Worm (Caenorhabditis elegans) whole organism, L1 larva: ENCODE results near the gene srh-251.

Source experiments
- aha-1 ChIP-seq: fragments of 150-350 bp; optimal IDR thresholded peaks from 2 replicates; lab custom pipeline; 2014; ENCODE audit warnings: missing biosample characterization, missing genetic modification characterization
- blmp-1 ChIP-seq: fragments of 150-350 bp; optimal IDR thresholded peaks from 2 replicates; lab custom pipeline; 2014; ENCODE audit warnings: missing biosample characterization, missing genetic modification characterization
- ceh-8 ChIP-seq: fragments of 200-800 bp; sonication (Bioruptor generic); optimal IDR thresholded peaks from 2 replicates; lab custom pipeline; 2018; ENCODE audit warnings: mild to moderate bottlenecking, missing genetic modification characterization, moderate library complexity, missing compliant biosample characterization
- ceh-88 ChIP-seq: fragments of 200-800 bp; sonication (Bioruptor generic); IDR thresholded peaks from 2 replicates; pipeline ENCODE4 v1.3.6; 2022; ENCODE audit warnings: missing genetic modification characterization, missing compliant biosample characterization
- ets-5 ChIP-seq: fragments of 200-800 bp; sonication (Bioruptor generic); IDR thresholded peaks from 2 replicates; pipeline ENCODE4 v1.3.6; 2022; ENCODE audit warnings: missing genetic modification characterization, missing compliant biosample characterization
- fkh-10 ChIP-seq: sonication (generic microtip); optimal IDR thresholded peaks from 2 replicates; lab custom pipeline; 2017; ENCODE audit warnings: missing biosample characterization, missing genetic modification reagents, missing genetic modification characterization
- fkh-4 ChIP-seq: sonication (generic microtip); optimal IDR thresholded peaks from 2 replicates; lab custom pipeline; 2016; ENCODE audit warnings: missing compliant biosample characterization, missing genetic modification characterization, borderline replicate concordance
- irx-1 ChIP-seq: sonication (generic microtip); optimal IDR thresholded peaks from 2 replicates; lab custom pipeline; 2016; ENCODE audit warnings: missing genetic modification characterization, missing compliant biosample characterization
- lin-35 ChIP-seq, 2 experiments: fragments of 150-350 bp; optimal IDR thresholded peaks; 2 replicates each; lab custom pipeline; 2014; ENCODE audit warnings: missing biosample characterization in 2 of 2, missing genetic modification characterization in 2 of 2, missing genetic modification reagents in 2 of 2
- mep-1 ChIP-seq: fragments of 150-350 bp; optimal IDR thresholded peaks from 2 replicates; lab custom pipeline; 2014; ENCODE audit warnings: missing biosample characterization, missing genetic modification characterization
- nhr-20 ChIP-seq: sonication (generic microtip); optimal IDR thresholded peaks from 2 replicates; lab custom pipeline; 2016; ENCODE audit warnings: mild to moderate bottlenecking, missing genetic modification characterization, missing compliant biosample characterization
- nhr-47 ChIP-seq: sonication (generic microtip); optimal IDR thresholded peaks from 2 replicates; lab custom pipeline; 2016; ENCODE audit warnings: mild to moderate bottlenecking, missing genetic modification characterization, moderate library complexity, missing compliant biosample characterization
- pax-3 ChIP-seq: fragments of 200-800 bp; sonication (Bioruptor generic); optimal IDR thresholded peaks from 2 replicates; lab custom pipeline; 2018; ENCODE audit warnings: mild to moderate bottlenecking, missing genetic modification characterization, moderate library complexity, missing compliant biosample characterization
- swsn-7 ChIP-seq: sonication (generic microtip); optimal IDR thresholded peaks from 2 replicates; lab custom pipeline; 2016; ENCODE audit warnings: missing genetic modification characterization, missing compliant biosample characterization
- unc-30 ChIP-seq: sonication (generic microtip); optimal IDR thresholded peaks from 2 replicates; lab custom pipeline; 2017; ENCODE audit warnings: missing biosample characterization, missing genetic modification characterization
- xbp-1 ChIP-seq: sonication (generic microtip); optimal IDR thresholded peaks from 2 replicates; lab custom pipeline; 2016; ENCODE audit warnings: missing genetic modification characterization, missing compliant biosample characterization

srh-251 gene

DNA sequence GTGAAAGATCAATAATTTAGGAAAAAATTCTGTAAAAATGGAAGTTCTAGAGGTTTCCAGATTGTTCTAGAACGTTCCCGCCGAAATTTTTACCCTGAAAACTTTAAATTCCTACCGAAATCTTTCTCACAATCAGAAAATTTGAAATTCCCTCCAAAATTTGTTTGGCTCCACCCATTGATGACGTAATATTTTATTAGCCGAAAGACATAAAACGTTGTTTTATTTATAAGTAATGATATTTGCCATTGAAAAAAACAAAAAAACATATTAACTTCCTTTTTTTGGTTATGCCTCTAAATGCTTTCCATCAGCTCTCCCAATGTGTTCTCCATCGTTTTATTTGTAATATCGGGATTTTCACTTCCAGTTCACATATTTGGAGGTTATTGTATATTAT, 49.4 kb downstream of the srh-251 start, which contains the start of gene srh-295:
Gene srh-295, plus strand, starts transcription at position 301 of the 400 bp plus-strand sequence.
- TF ChIP-seq ceh-88 (GFP tag; lab: Robert Waterston, UW) (no peak), xbp-1 (no peak), lin-35 (GFP tag; optimal IDR thresholded peaks at IDR 0.05; lab: Kevin White, UChicago) (no peak), aha-1 (no peak), blmp-1 (tag; lab: Kevin White, UChicago) (no peak), fkh-4 (no peak), ets-5 (GFP tag; lab: Robert Waterston, UW) (no peak), nhr-47 (tag; lab: Kevin White, UChicago) (no peak), swsn-7 (tag; lab: Kevin White, UChicago) (no peak), unc-30 (tag; lab: Kevin White, UChicago) (no peak), fkh-10 (GFP tag; lab: Kevin White, UChicago) (no peak), pax-3 (tag; lab: Kevin White, UChicago) (no peak), mep-1 (tag; lab: Kevin White, UChicago) (no peak), irx-1 (tag; lab: Kevin White, UChicago) (no peak), ceh-8 (no peak), nhr-20 (tag; lab: Kevin White, UChicago) (no peak)
